Fruit fly (Drosophila melanogaster) whole organism, prepupa: ENCODE results near the gene Grl36b.

Source experiments
- Blimp-1 ChIP-seq: fragments of 200-800 bp; sonication (Bioruptor generic); optimal IDR thresholded peaks from 3 replicates; lab custom pipeline; 2017; ENCODE audit warnings: missing biosample characterization, missing genetic modification characterization, mild to moderate bottlenecking, moderate library complexity, missing genetic modification reagents
- CG10631 ChIP-seq: fragments of 200-800 bp; sonication (Bioruptor generic); optimal IDR thresholded peaks from 2 replicates; lab custom pipeline; 2016; ENCODE audit warnings: missing biosample characterization, missing genetic modification characterization
- CG11762 ChIP-seq: fragments of 200-800 bp; sonication (Bioruptor generic); optimal IDR thresholded peaks from 3 replicates; lab custom pipeline; 2016; ENCODE audit warnings: missing biosample characterization, missing genetic modification characterization; ENCODE audit not compliant: insufficient read depth
- CG11902 ChIP-seq: fragments of 200-800 bp; sonication (Bioruptor generic); optimal IDR thresholded peaks from 3 replicates; lab custom pipeline; 2016; ENCODE audit warnings: missing biosample characterization, missing genetic modification characterization
- CG1621 ChIP-seq: fragments of 200-800 bp; sonication (Bioruptor generic); optimal IDR thresholded peaks from 3 replicates; lab custom pipeline; 2018; ENCODE audit warnings: missing biosample characterization, mild to moderate bottlenecking, missing genetic modification characterization
- CG16779 ChIP-seq: fragments of 200-800 bp; sonication (Bioruptor generic); optimal IDR thresholded peaks from 3 replicates; lab custom pipeline; 2017; ENCODE audit warnings: missing biosample characterization, mild to moderate bottlenecking, missing genetic modification characterization
- CG3032 ChIP-seq: fragments of 200-800 bp; optimal IDR thresholded peaks from 2 replicates; lab custom pipeline; 2019; ENCODE audit warnings: missing biosample characterization, mild to moderate bottlenecking, missing genetic modification characterization, moderate library complexity
- CG31627 ChIP-seq: fragments of 200-800 bp; sonication (Bioruptor generic); optimal IDR thresholded peaks from 3 replicates; lab custom pipeline; 2016; ENCODE audit warnings: missing biosample characterization, missing genetic modification characterization
- CG32006 ChIP-seq: fragments of 200-800 bp; sonication (Bioruptor generic); optimal IDR thresholded peaks from 3 replicates; lab custom pipeline; 2017; ENCODE audit warnings: missing biosample characterization, mild to moderate bottlenecking, missing genetic modification characterization
- CG34406 ChIP-seq: fragments of 200-800 bp; sonication (Bioruptor generic); optimal IDR thresholded peaks from 3 replicates; lab custom pipeline; 2016; ENCODE audit warnings: missing biosample characterization, missing genetic modification characterization
- CG6163 ChIP-seq: fragments of 200-800 bp; sonication (Bioruptor generic); IDR thresholded peaks from 3 replicates; pipeline ENCODE4 v1.3.6; 2022; ENCODE audit warnings: missing biosample characterization, missing genetic modification characterization
- CG6276 ChIP-seq: fragments of 200-800 bp; sonication (Bioruptor generic); optimal IDR thresholded peaks from 2 replicates; lab custom pipeline; 2017; ENCODE audit warnings: missing biosample characterization, mild to moderate bottlenecking, missing genetic modification characterization
- CG6808 ChIP-seq: fragments of 200-800 bp; sonication (Bioruptor generic); optimal IDR thresholded peaks from 3 replicates; lab custom pipeline; 2017; ENCODE audit warnings: missing biosample characterization, missing genetic modification characterization, mild to moderate bottlenecking, moderate library complexity, missing genetic modification reagents
- CG6854 ChIP-seq: fragments of 200-800 bp; sonication (Bioruptor generic); optimal IDR thresholded peaks from 2 replicates; lab custom pipeline; 2017; ENCODE audit warnings: missing biosample characterization, mild to moderate bottlenecking, missing genetic modification characterization
- CG7368 ChIP-seq: fragments of 200-800 bp; sonication (Bioruptor generic); optimal IDR thresholded peaks from 3 replicates; lab custom pipeline; 2016; ENCODE audit warnings: missing biosample characterization, missing genetic modification characterization
- CG8319 ChIP-seq: fragments of 200-800 bp; sonication (Bioruptor generic); optimal IDR thresholded peaks from 3 replicates; lab custom pipeline; 2016; ENCODE audit warnings: missing biosample characterization, missing genetic modification characterization
- CG8632 ChIP-seq: fragments of 200-800 bp; sonication (Bioruptor generic); optimal IDR thresholded peaks from 3 replicates; lab custom pipeline; 2016; ENCODE audit warnings: missing biosample characterization, missing genetic modification characterization
- Eip75B ChIP-seq: fragments of 200-800 bp; sonication (Bioruptor generic); optimal IDR thresholded peaks from 3 replicates; lab custom pipeline; 2016; ENCODE audit warnings: missing biosample characterization, missing genetic modification characterization
- Eip93F ChIP-seq: fragments of 200-800 bp; sonication (Bioruptor generic); optimal IDR thresholded peaks from 2 replicates; lab custom pipeline; 2016; ENCODE audit warnings: missing biosample characterization, mild to moderate bottlenecking, missing genetic modification characterization
- Ets21C ChIP-seq: fragments of 200-800 bp; sonication (Bioruptor generic); optimal IDR thresholded peaks from 3 replicates; lab custom pipeline; 2016; ENCODE audit warnings: missing biosample characterization, missing genetic modification characterization
- Hr4 ChIP-seq: fragments of 200-800 bp; sonication (Bioruptor generic); optimal IDR thresholded peaks from 3 replicates; lab custom pipeline; 2016; ENCODE audit warnings: missing biosample characterization, missing genetic modification characterization
- Lpt ChIP-seq: fragments of 200-800 bp; sonication (Bioruptor generic); optimal IDR thresholded peaks from 3 replicates; lab custom pipeline; 2016; ENCODE audit warnings: missing biosample characterization, missing genetic modification characterization
- Met ChIP-seq: fragments of 200-800 bp; sonication (Bioruptor generic); optimal IDR thresholded peaks from 3 replicates; lab custom pipeline; 2016; ENCODE audit warnings: missing biosample characterization, missing genetic modification characterization
- OdsH ChIP-seq: fragments of 200-800 bp; sonication (Bioruptor generic); optimal IDR thresholded peaks from 3 replicates; lab custom pipeline; 2016; ENCODE audit warnings: missing biosample characterization, missing genetic modification characterization
- Sox14 ChIP-seq: fragments of 200-800 bp; sonication (Bioruptor generic); optimal IDR thresholded peaks from 3 replicates; lab custom pipeline; 2016; ENCODE audit warnings: missing biosample characterization, missing genetic modification characterization
- Sox15 ChIP-seq: fragments of 200-800 bp; sonication (Bioruptor generic); optimal IDR thresholded peaks from 3 replicates; lab custom pipeline; 2016; ENCODE audit warnings: missing biosample characterization, missing genetic modification characterization
- achi ChIP-seq: fragments of 200-800 bp; sonication (Bioruptor generic); optimal IDR thresholded peaks from 3 replicates; lab custom pipeline; 2016; ENCODE audit warnings: missing biosample characterization, missing genetic modification characterization
- acj6 ChIP-seq: fragments of 200-800 bp; sonication (Bioruptor generic); optimal IDR thresholded peaks from 3 replicates; lab custom pipeline; 2016; ENCODE audit warnings: missing biosample characterization, missing genetic modification characterization
- cyc ChIP-seq: fragments of 200-800 bp; sonication (Bioruptor generic); optimal IDR thresholded peaks from 3 replicates; lab custom pipeline; 2016; ENCODE audit warnings: missing biosample characterization, missing genetic modification characterization
- dac ChIP-seq: fragments of 200-800 bp; sonication (Bioruptor generic); optimal IDR thresholded peaks from 2 replicates; lab custom pipeline; 2017; ENCODE audit warnings: missing biosample characterization, mild to moderate bottlenecking, missing genetic modification characterization
- dsx ChIP-seq: fragments of 200-800 bp; optimal IDR thresholded peaks from 3 replicates; lab custom pipeline; 2019; ENCODE audit warnings: missing biosample characterization, mild to moderate bottlenecking, missing genetic modification characterization, moderate library complexity; ENCODE audit not compliant: poor library complexity, severe bottlenecking
- eg ChIP-seq: fragments of 200-800 bp; sonication (Bioruptor generic); IDR thresholded peaks from 3 replicates; pipeline ENCODE4 v1.3.6; 2022; ENCODE audit warnings: missing biosample characterization, missing genetic modification characterization
- esn ChIP-seq: fragments of 200-800 bp; sonication (Bioruptor generic); optimal IDR thresholded peaks from 2 replicates; lab custom pipeline; 2016; ENCODE audit warnings: missing biosample characterization, mild to moderate bottlenecking, missing genetic modification characterization, moderate library complexity
- fd59A ChIP-seq: fragments of 200-800 bp; sonication (Bioruptor generic); optimal IDR thresholded peaks from 2 replicates; lab custom pipeline; 2017; ENCODE audit warnings: missing biosample characterization, mild to moderate bottlenecking, missing genetic modification characterization, missing genetic modification reagents
- fd85E ChIP-seq: fragments of 200-800 bp; sonication (Bioruptor generic); optimal IDR thresholded peaks from 3 replicates; lab custom pipeline; 2016; ENCODE audit warnings: missing biosample characterization, missing genetic modification characterization
- lz ChIP-seq: fragments of 200-800 bp; sonication (Bioruptor generic); optimal IDR thresholded peaks from 3 replicates; lab custom pipeline; 2016; ENCODE audit warnings: missing biosample characterization, missing genetic modification characterization
- net ChIP-seq: fragments of 200-800 bp; sonication (Bioruptor generic); optimal IDR thresholded peaks from 3 replicates; lab custom pipeline; 2016; ENCODE audit warnings: missing biosample characterization, missing genetic modification characterization
- pdm3 ChIP-seq: fragments of 200-800 bp; sonication (Bioruptor generic); optimal IDR thresholded peaks from 3 replicates; lab custom pipeline; 2016; ENCODE audit warnings: missing biosample characterization, missing genetic modification characterization
- salr ChIP-seq, 2 experiments: fragments of 200-800 bp; sonication (Bioruptor generic); optimal IDR thresholded peaks; 3 replicates each; lab custom pipeline; 2016 to 2018; ENCODE audit warnings: missing biosample characterization in 2 of 2, missing genetic modification characterization in 2 of 2, mild to moderate bottlenecking in 1 of 2
- spab ChIP-seq: fragments of 200-800 bp; sonication (Bioruptor generic); optimal IDR thresholded peaks from 2 replicates; lab custom pipeline; 2017; ENCODE audit warnings: missing biosample characterization, mild to moderate bottlenecking, missing genetic modification characterization, missing genetic modification reagents
- ss ChIP-seq, 2 experiments: fragments of 200-800 bp; sonication (Bioruptor generic); optimal IDR thresholded peaks; 2 replicates in 1 of 2; 3 replicates in 1 of 2; lab custom pipeline; 2017 to 2018; ENCODE audit warnings: mild to moderate bottlenecking in 2 of 2, missing biosample characterization in 2 of 2, missing genetic modification characterization in 2 of 2, moderate library complexity in 1 of 2
- svp ChIP-seq: fragments of 200-800 bp; sonication (Bioruptor generic); peaks from one replicate; lab custom pipeline; 2016; ENCODE audit warnings: missing biosample characterization, missing genetic modification characterization
- topi ChIP-seq: fragments of 200-800 bp; sonication (Bioruptor generic); optimal IDR thresholded peaks from 3 replicates; lab custom pipeline; 2016; ENCODE audit warnings: missing biosample characterization, missing genetic modification characterization
- vri ChIP-seq: fragments of 200-800 bp; sonication (Bioruptor generic); optimal IDR thresholded peaks from 3 replicates; lab custom pipeline; 2016; ENCODE audit warnings: missing biosample characterization, mild to moderate bottlenecking, missing genetic modification characterization

Grl36b gene

DNA sequence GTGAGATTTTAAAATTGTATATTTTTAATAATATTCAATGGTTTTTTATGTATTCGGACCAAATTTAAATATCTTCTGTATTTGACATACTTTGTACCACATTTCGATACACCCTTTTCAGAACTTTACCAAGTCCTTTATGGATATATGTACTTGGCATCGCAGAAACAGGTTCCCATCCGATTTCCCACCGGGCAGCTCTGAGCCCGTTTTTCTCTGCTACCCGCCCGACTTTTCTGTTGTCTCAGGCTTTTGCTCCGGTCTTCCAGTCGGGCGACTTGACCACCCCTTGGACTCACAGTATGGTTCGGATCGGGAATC, 3.4 kb downstream of the Grl36b start (continued):
- peak; percentile 40 for TF ChIP-seq CG11762 (GFP tag; lab: Kevin White, UChicago)
- TF ChIP-seq Blimp-1 = no peak
- peak; percentile 73 for TF ChIP-seq CG3032 (tag; lab: Kevin White, UChicago)
- no peak for TF ChIP-seq svp (GFP tag; lab: Kevin White, UChicago)
- TF ChIP-seq Hr4 = peak; percentile 32
- peak; percentile 47 for TF ChIP-seq CG10631 (GFP tag; lab: Kevin White, UChicago)
- no peak for TF ChIP-seq pdm3 (GFP tag; lab: Kevin White, UChicago)
- TF ChIP-seq Ets21C (GFP tag; lab: Kevin White, UChicago) = no peak
- peak; percentile 19 for TF ChIP-seq CG34406
- TF ChIP-seq CG8632 = peak; percentile 34
- peak; percentile 37 for TF ChIP-seq dsx (GFP tag; lab: Kevin White, UChicago)
- no peak for TF ChIP-seq CG6854 (GFP tag; lab: Kevin White, UChicago)
- no peak for TF ChIP-seq CG7368
- TF ChIP-seq Lpt (GFP tag; lab: Kevin White, UChicago) = peak; percentile 52
- no peak for TF ChIP-seq CG8319 (GFP tag; lab: Kevin White, UChicago)
- TF ChIP-seq cyc (GFP tag; lab: Kevin White, UChicago) = peak; percentile 21
- peak in 1 of 2 experiments; percentile 42 for TF ChIP-seq salr (GFP tag; optimal IDR thresholded peaks at IDR 0.05; lab: Kevin White, UChicago)
- TF ChIP-seq CG32006 (GFP tag; lab: Kevin White, UChicago) = peak; percentile 42
- TF ChIP-seq vri (GFP tag; lab: Kevin White, UChicago) = no peak
- peak; percentile 67 for TF ChIP-seq spab (GFP tag; lab: Kevin White, UChicago)
- peak; percentile 63 for TF ChIP-seq acj6 (GFP tag; lab: Kevin White, UChicago)
- TF ChIP-seq CG1621 (tag; lab: Kevin White, UChicago) = peak; percentile 62
- TF ChIP-seq Eip75B (GFP tag; lab: Kevin White, UChicago) = no peak
- TF ChIP-seq CG31627 = peak; percentile 11
- TF ChIP-seq lz (GFP tag; lab: Kevin White, UChicago) = peak; percentile 21
- TF ChIP-seq CG16779 (tag; lab: Kevin White, UChicago) = peak; percentile 55
- no peak for TF ChIP-seq esn (GFP tag; lab: Kevin White, UChicago)
- TF ChIP-seq Met (GFP tag; lab: Kevin White, UChicago) = peak; percentile 3
- TF ChIP-seq Sox15 (GFP tag; lab: Kevin White, UChicago) = peak; percentile 21
- TF ChIP-seq OdsH (GFP tag; lab: Kevin White, UChicago) = peak; percentile 75
- no peak for TF ChIP-seq CG11902 (GFP tag; lab: Kevin White, UChicago)
- TF ChIP-seq Eip93F (GFP tag; lab: Kevin White, UChicago) = no peak
- peak; percentile 51; the same call in 1 of the 3 replicates for TF ChIP-seq CG6163 (GFP tag; lab: Robert Waterston, UW)
- peak; percentile 4 for TF ChIP-seq CG6808 (GFP tag; lab: Kevin White, UChicago)
- no peak for TF ChIP-seq Sox14 (GFP tag; lab: Kevin White, UChicago)
- peak; percentile 46; the same call in 1 of the 3 replicates for TF ChIP-seq eg (GFP tag; lab: Robert Waterston, UW)

DNA sequence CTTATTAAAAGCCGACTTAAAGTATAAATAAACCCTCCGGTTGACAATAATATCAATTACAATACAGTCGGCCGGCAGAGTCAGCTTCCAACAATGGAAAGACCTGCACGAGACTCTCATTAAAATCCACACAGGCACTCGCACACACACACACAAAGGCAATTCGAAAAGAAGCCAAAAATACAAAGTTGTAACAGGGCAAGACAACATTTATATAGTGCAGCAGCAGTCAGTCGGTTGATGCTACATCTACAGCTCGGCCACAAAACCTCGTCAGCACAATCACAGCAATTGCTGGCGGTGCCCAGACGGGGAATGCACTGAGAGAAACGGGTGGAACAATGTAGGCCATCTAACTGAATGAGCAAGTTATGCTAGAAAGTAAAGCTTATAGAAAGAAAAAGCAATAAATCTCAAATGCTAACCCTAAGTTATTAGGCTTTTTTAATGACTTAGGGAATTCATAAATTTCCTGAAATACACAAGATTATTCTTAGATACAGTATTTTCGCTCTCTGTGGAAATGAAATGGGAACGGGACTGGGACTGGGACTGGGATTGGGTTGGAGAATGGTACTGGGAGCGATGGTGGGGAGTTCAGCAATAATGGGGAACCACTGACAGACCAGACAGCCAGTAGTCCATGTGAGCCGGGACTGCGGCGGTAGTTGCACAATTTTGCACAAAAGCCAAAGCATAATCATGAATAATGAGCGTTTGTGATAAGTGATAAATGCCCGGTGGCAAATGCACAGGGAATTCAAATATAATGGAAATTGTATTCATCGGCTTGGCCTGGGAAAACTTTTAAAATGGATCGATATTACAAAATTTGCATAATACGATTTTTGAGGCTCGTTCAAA, 4.0 kb downstream of the Grl36b start:
- TF ChIP-seq CG6808 (GFP tag; lab: Kevin White, UChicago) (peak; percentile 96), CG6163 (GFP tag; lab: Robert Waterston, UW) (peak; percentile 97), pdm3 (GFP tag; lab: Kevin White, UChicago) (peak; percentile 97), ss (GFP tag; optimal IDR thresholded peaks at IDR 0.05; lab: Kevin White, UChicago) (peak; percentile 97), CG11762 (GFP tag; lab: Kevin White, UChicago) (peak; percentile 95), CG8319 (GFP tag; lab: Kevin White, UChicago) (peak; percentile 94), CG10631 (GFP tag; lab: Kevin White, UChicago) (peak; percentile 98), Ets21C (GFP tag; lab: Kevin White, UChicago) (peak; percentile 90), CG31627 (peak; percentile 95), acj6 (GFP tag; lab: Kevin White, UChicago) (peak; percentile 96), achi (GFP tag; lab: Kevin White, UChicago) (peak; percentile 95), spab (GFP tag; lab: Kevin White, UChicago) (peak; percentile 96), CG16779 (tag; lab: Kevin White, UChicago) (peak; percentile 95), topi (peak; percentile 96), dac (GFP tag; lab: Kevin White, UChicago) (peak; percentile 92), Lpt (GFP tag; lab: Kevin White, UChicago) (peak; percentile 95), OdsH (GFP tag; lab: Kevin White, UChicago) (peak; percentile 96), cyc (GFP tag; lab: Kevin White, UChicago) (peak; percentile 97), fd85E (GFP tag; lab: Kevin White, UChicago) (peak; percentile 88), CG32006 (GFP tag; lab: Kevin White, UChicago) (peak; percentile 96), dsx (GFP tag; lab: Kevin White, UChicago) (peak; percentile 99), fd59A (GFP tag; lab: Kevin White, UChicago) (peak; percentile 96), Eip93F (GFP tag; lab: Kevin White, UChicago) (peak; percentile 81), net (GFP tag; lab: Kevin White, UChicago) (peak; percentile 96), salr (GFP tag; optimal IDR thresholded peaks at IDR 0.05; lab: Kevin White, UChicago) (peak; percentile 94 to 95), lz (GFP tag; lab: Kevin White, UChicago) (peak; percentile 95), esn (GFP tag; lab: Kevin White, UChicago) (peak; percentile 96), CG6276 (GFP tag; lab: Kevin White, UChicago) (peak; percentile 96)
